Worm (Caenorhabditis elegans): ENCODE measurements around the gene H40L08.3.

- no peak for TF ChIP-seq lsy-12 (tag; optimal IDR thresholded peaks at IDR 0.05)
- no peak for TF ChIP-seq mdl-1 (tag; optimal IDR thresholded peaks at IDR 0.05)
- no peak for TF ChIP-seq pqm-1 (tag; optimal IDR thresholded peaks at IDR 0.05)
- TF ChIP-seq skn-1 (tag; optimal IDR thresholded peaks at IDR 0.05) = no peak
- no peak for TF ChIP-seq ZK546.5 (tag; optimal IDR thresholded peaks at IDR 0.05)
- no peak for TF ChIP-seq R02D3.7 (tag; optimal IDR thresholded peaks at IDR 0.05)
- TF ChIP-seq ama-1 (optimal IDR thresholded peaks at IDR 0.05) = peak; percentile 62
- no peak for TF ChIP-seq nhr-12 (tag; optimal IDR thresholded peaks at IDR 0.05)
- no peak for TF ChIP-seq egl-27 (tag; optimal IDR thresholded peaks at IDR 0.05)
- no peak for TF ChIP-seq zag-1 (tag; optimal IDR thresholded peaks at IDR 0.05)
- TF ChIP-seq unc-39 (tag; optimal IDR thresholded peaks at IDR 0.05) = no peak
- no peak for TF ChIP-seq ztf-4 (tag; optimal IDR thresholded peaks at IDR 0.05)
- TF ChIP-seq snpc-4 (tag; optimal IDR thresholded peaks at IDR 0.05) = no peak
- no peak for TF ChIP-seq nhr-23 (tag; optimal IDR thresholded peaks at IDR 0.05)
These were observed 36.7 kb downstream of the H40L08.3 start for ce11 chrX:15039029-15039695.

Data from whole organism, L3 larva.